Worm (Caenorhabditis elegans): ENCODE results near the gene F13A2.9.
A peak's percentile ranks its signal among the peaks of the same experiment; 100 is the strongest.

- TF ChIP-seq dpl-1 (GFP tag; optimal IDR thresholded peaks at IDR 0.05) (no peak), ceh-82 (tag; optimal IDR thresholded peaks at IDR 0.05) (no peak), pqm-1 (tag; optimal IDR thresholded peaks at IDR 0.05) (no peak), zfp-2 (tag; optimal IDR thresholded peaks at IDR 0.05) (no peak), ces-1 (GFP tag; optimal IDR thresholded peaks at IDR 0.05) (no peak), lsy-2 (tag; optimal IDR thresholded peaks at IDR 0.05) (no peak), lin-13 (GFP tag; optimal IDR thresholded peaks at IDR 0.05) (no peak), snpc-4 (tag; optimal IDR thresholded peaks at IDR 0.05) (no peak), unc-39 (tag; optimal IDR thresholded peaks at IDR 0.05) (no peak), unc-62 (GFP tag; optimal IDR thresholded peaks at IDR 0.05 in 1 of 2) (peak in 1 of 2 experiments; percentile 32), unc-62 (tag; optimal IDR thresholded peaks at IDR 0.05) (no peak), spr-3 (GFP tag; optimal IDR thresholded peaks at IDR 0.05) (no peak), ama-1 (optimal IDR thresholded peaks at IDR 0.05) (no peak), ceh-32 (tag; optimal IDR thresholded peaks at IDR 0.05; ENCODE audit: poor library complexity) (no peak)
Measured at ce11 chrV:4375807-4376564, 11.3 kb downstream of the F13A2.9 start, which contains the start of gene F32D1.7.
